Fruit fly (Drosophila melanogaster) whole organism, prepupa: Measurements from ENCODE around the gene CG4186.

Source experiments
- Blimp-1 ChIP-seq: fragments of 200-800 bp; sonication (Bioruptor generic); optimal IDR thresholded peaks from 3 replicates; lab custom pipeline; 2017; ENCODE audit warnings: missing biosample characterization, missing genetic modification characterization, mild to moderate bottlenecking, moderate library complexity, missing genetic modification reagents
- CG10631 ChIP-seq: fragments of 200-800 bp; sonication (Bioruptor generic); optimal IDR thresholded peaks from 2 replicates; lab custom pipeline; 2016; ENCODE audit warnings: missing biosample characterization, missing genetic modification characterization
- CG10669 ChIP-seq: fragments of 200-800 bp; sonication (Bioruptor generic); optimal IDR thresholded peaks from 3 replicates; lab custom pipeline; 2018; ENCODE audit warnings: missing biosample characterization, mild to moderate bottlenecking, missing genetic modification characterization, moderate library complexity
- CG11294 ChIP-seq: fragments of 200-800 bp; sonication (Bioruptor generic); IDR thresholded peaks from 2 replicates; pipeline ENCODE4 v1.3.6; 2022; ENCODE audit warnings: missing biosample characterization, missing genetic modification characterization
- CG11762 ChIP-seq: fragments of 200-800 bp; sonication (Bioruptor generic); optimal IDR thresholded peaks from 3 replicates; lab custom pipeline; 2016; ENCODE audit warnings: missing biosample characterization, missing genetic modification characterization; ENCODE audit not compliant: insufficient read depth
- CG11902 ChIP-seq: fragments of 200-800 bp; sonication (Bioruptor generic); optimal IDR thresholded peaks from 3 replicates; lab custom pipeline; 2016; ENCODE audit warnings: missing biosample characterization, missing genetic modification characterization
- CG15336 ChIP-seq: fragments of 200-800 bp; sonication (Bioruptor generic); IDR thresholded peaks from 2 replicates; pipeline ENCODE4 v1.3.6; 2022; ENCODE audit warnings: missing biosample characterization, missing genetic modification characterization
- CG16779 ChIP-seq: fragments of 200-800 bp; sonication (Bioruptor generic); optimal IDR thresholded peaks from 3 replicates; lab custom pipeline; 2017; ENCODE audit warnings: missing biosample characterization, mild to moderate bottlenecking, missing genetic modification characterization
- CG3032 ChIP-seq: fragments of 200-800 bp; optimal IDR thresholded peaks from 2 replicates; lab custom pipeline; 2019; ENCODE audit warnings: missing biosample characterization, mild to moderate bottlenecking, missing genetic modification characterization, moderate library complexity
- CG31627 ChIP-seq: fragments of 200-800 bp; sonication (Bioruptor generic); optimal IDR thresholded peaks from 3 replicates; lab custom pipeline; 2016; ENCODE audit warnings: missing biosample characterization, missing genetic modification characterization
- CG32006 ChIP-seq: fragments of 200-800 bp; sonication (Bioruptor generic); optimal IDR thresholded peaks from 3 replicates; lab custom pipeline; 2017; ENCODE audit warnings: missing biosample characterization, mild to moderate bottlenecking, missing genetic modification characterization
- CG34406 ChIP-seq: fragments of 200-800 bp; sonication (Bioruptor generic); optimal IDR thresholded peaks from 3 replicates; lab custom pipeline; 2016; ENCODE audit warnings: missing biosample characterization, missing genetic modification characterization
- CG3919 ChIP-seq: fragments of 200-800 bp; sonication (Bioruptor generic); optimal IDR thresholded peaks from 3 replicates; lab custom pipeline; 2016; ENCODE audit warnings: missing biosample characterization, missing genetic modification characterization
- CG6163 ChIP-seq: fragments of 200-800 bp; sonication (Bioruptor generic); IDR thresholded peaks from 3 replicates; pipeline ENCODE4 v1.3.6; 2022; ENCODE audit warnings: missing biosample characterization, missing genetic modification characterization
- CG6792 ChIP-seq: fragments of 200-800 bp; sonication (Bioruptor generic); optimal IDR thresholded peaks from 3 replicates; lab custom pipeline; 2016; ENCODE audit warnings: missing biosample characterization, missing genetic modification characterization
- CG6808 ChIP-seq: fragments of 200-800 bp; sonication (Bioruptor generic); optimal IDR thresholded peaks from 3 replicates; lab custom pipeline; 2017; ENCODE audit warnings: missing biosample characterization, missing genetic modification characterization, mild to moderate bottlenecking, moderate library complexity, missing genetic modification reagents
- CG6854 ChIP-seq: fragments of 200-800 bp; sonication (Bioruptor generic); optimal IDR thresholded peaks from 2 replicates; lab custom pipeline; 2017; ENCODE audit warnings: missing biosample characterization, mild to moderate bottlenecking, missing genetic modification characterization
- CG7368 ChIP-seq: fragments of 200-800 bp; sonication (Bioruptor generic); optimal IDR thresholded peaks from 3 replicates; lab custom pipeline; 2016; ENCODE audit warnings: missing biosample characterization, missing genetic modification characterization
- CG8119 ChIP-seq: fragments of 200-800 bp; sonication (Bioruptor generic); IDR thresholded peaks from 3 replicates; pipeline ENCODE4 v1.3.6; 2022; ENCODE audit warnings: missing biosample characterization, missing genetic modification characterization
- Eip75B ChIP-seq: fragments of 200-800 bp; sonication (Bioruptor generic); optimal IDR thresholded peaks from 3 replicates; lab custom pipeline; 2016; ENCODE audit warnings: missing biosample characterization, missing genetic modification characterization
- Eip78C ChIP-seq: fragments of 200-800 bp; sonication (Bioruptor generic); peaks from one replicate; lab custom pipeline; 2016; ENCODE audit warnings: missing biosample characterization, missing genetic modification characterization
- Ets21C ChIP-seq: fragments of 200-800 bp; sonication (Bioruptor generic); optimal IDR thresholded peaks from 3 replicates; lab custom pipeline; 2016; ENCODE audit warnings: missing biosample characterization, missing genetic modification characterization
- Ets96B ChIP-seq: fragments of 200-800 bp; optimal IDR thresholded peaks from 2 replicates; lab custom pipeline; 2019; ENCODE audit warnings: missing biosample characterization, mild to moderate bottlenecking, missing genetic modification characterization, moderate library complexity
- Gug ChIP-seq: fragments of 200-800 bp; sonication (Bioruptor generic); IDR thresholded peaks from 2 replicates; pipeline ENCODE4 v1.3.6; 2022; ENCODE audit warnings: missing biosample characterization, missing genetic modification characterization
- Hr38 ChIP-seq: sonication (Bioruptor generic); optimal IDR thresholded peaks from 2 replicates; lab custom pipeline; 2016; ENCODE audit warnings: missing biosample characterization, missing genetic modification characterization
- Hr39 ChIP-seq: fragments of 200-800 bp; sonication (Bioruptor generic); optimal IDR thresholded peaks from 2 replicates; lab custom pipeline; 2016; ENCODE audit warnings: missing biosample characterization, missing genetic modification characterization
- Hr4 ChIP-seq: fragments of 200-800 bp; sonication (Bioruptor generic); optimal IDR thresholded peaks from 3 replicates; lab custom pipeline; 2016; ENCODE audit warnings: missing biosample characterization, missing genetic modification characterization
- Lpt ChIP-seq: fragments of 200-800 bp; sonication (Bioruptor generic); optimal IDR thresholded peaks from 3 replicates; lab custom pipeline; 2016; ENCODE audit warnings: missing biosample characterization, missing genetic modification characterization
- Smox ChIP-seq: fragments of 200-800 bp; sonication (Bioruptor generic); optimal IDR thresholded peaks from 3 replicates; lab custom pipeline; 2016; ENCODE audit warnings: missing biosample characterization, missing genetic modification characterization
- Sox102F ChIP-seq: fragments of 200-800 bp; sonication (Bioruptor generic); optimal IDR thresholded peaks from 2 replicates; lab custom pipeline; 2016; ENCODE audit warnings: missing biosample characterization, mild to moderate bottlenecking, missing genetic modification characterization
- Sox14 ChIP-seq: fragments of 200-800 bp; sonication (Bioruptor generic); optimal IDR thresholded peaks from 3 replicates; lab custom pipeline; 2016; ENCODE audit warnings: missing biosample characterization, missing genetic modification characterization
- Sox15 ChIP-seq: fragments of 200-800 bp; sonication (Bioruptor generic); optimal IDR thresholded peaks from 3 replicates; lab custom pipeline; 2016; ENCODE audit warnings: missing biosample characterization, missing genetic modification characterization
- achi ChIP-seq: fragments of 200-800 bp; sonication (Bioruptor generic); optimal IDR thresholded peaks from 3 replicates; lab custom pipeline; 2016; ENCODE audit warnings: missing biosample characterization, missing genetic modification characterization
- acj6 ChIP-seq: fragments of 200-800 bp; sonication (Bioruptor generic); optimal IDR thresholded peaks from 3 replicates; lab custom pipeline; 2016; ENCODE audit warnings: missing biosample characterization, missing genetic modification characterization
- cyc ChIP-seq: fragments of 200-800 bp; sonication (Bioruptor generic); optimal IDR thresholded peaks from 3 replicates; lab custom pipeline; 2016; ENCODE audit warnings: missing biosample characterization, missing genetic modification characterization
- dac ChIP-seq: fragments of 200-800 bp; sonication (Bioruptor generic); optimal IDR thresholded peaks from 2 replicates; lab custom pipeline; 2017; ENCODE audit warnings: missing biosample characterization, mild to moderate bottlenecking, missing genetic modification characterization
- eg ChIP-seq: fragments of 200-800 bp; sonication (Bioruptor generic); IDR thresholded peaks from 3 replicates; pipeline ENCODE4 v1.3.6; 2022; ENCODE audit warnings: missing biosample characterization, missing genetic modification characterization
- fd59A ChIP-seq: fragments of 200-800 bp; sonication (Bioruptor generic); optimal IDR thresholded peaks from 2 replicates; lab custom pipeline; 2017; ENCODE audit warnings: missing biosample characterization, mild to moderate bottlenecking, missing genetic modification characterization, missing genetic modification reagents
- pdm3 ChIP-seq: fragments of 200-800 bp; sonication (Bioruptor generic); optimal IDR thresholded peaks from 3 replicates; lab custom pipeline; 2016; ENCODE audit warnings: missing biosample characterization, missing genetic modification characterization
- salr ChIP-seq, 2 experiments: fragments of 200-800 bp; sonication (Bioruptor generic); optimal IDR thresholded peaks; 3 replicates each; lab custom pipeline; 2016 to 2018; ENCODE audit warnings: missing biosample characterization in 2 of 2, missing genetic modification characterization in 2 of 2, mild to moderate bottlenecking in 1 of 2
- spab ChIP-seq: fragments of 200-800 bp; sonication (Bioruptor generic); optimal IDR thresholded peaks from 2 replicates; lab custom pipeline; 2017; ENCODE audit warnings: missing biosample characterization, mild to moderate bottlenecking, missing genetic modification characterization, missing genetic modification reagents
- ss ChIP-seq, 2 experiments: fragments of 200-800 bp; sonication (Bioruptor generic); optimal IDR thresholded peaks; 2 replicates in 1 of 2; 3 replicates in 1 of 2; lab custom pipeline; 2017 to 2018; ENCODE audit warnings: mild to moderate bottlenecking in 2 of 2, missing biosample characterization in 2 of 2, missing genetic modification characterization in 2 of 2, moderate library complexity in 1 of 2
- vri ChIP-seq: fragments of 200-800 bp; sonication (Bioruptor generic); optimal IDR thresholded peaks from 3 replicates; lab custom pipeline; 2016; ENCODE audit warnings: missing biosample characterization, mild to moderate bottlenecking, missing genetic modification characterization

Gene CG4186

DNA sequence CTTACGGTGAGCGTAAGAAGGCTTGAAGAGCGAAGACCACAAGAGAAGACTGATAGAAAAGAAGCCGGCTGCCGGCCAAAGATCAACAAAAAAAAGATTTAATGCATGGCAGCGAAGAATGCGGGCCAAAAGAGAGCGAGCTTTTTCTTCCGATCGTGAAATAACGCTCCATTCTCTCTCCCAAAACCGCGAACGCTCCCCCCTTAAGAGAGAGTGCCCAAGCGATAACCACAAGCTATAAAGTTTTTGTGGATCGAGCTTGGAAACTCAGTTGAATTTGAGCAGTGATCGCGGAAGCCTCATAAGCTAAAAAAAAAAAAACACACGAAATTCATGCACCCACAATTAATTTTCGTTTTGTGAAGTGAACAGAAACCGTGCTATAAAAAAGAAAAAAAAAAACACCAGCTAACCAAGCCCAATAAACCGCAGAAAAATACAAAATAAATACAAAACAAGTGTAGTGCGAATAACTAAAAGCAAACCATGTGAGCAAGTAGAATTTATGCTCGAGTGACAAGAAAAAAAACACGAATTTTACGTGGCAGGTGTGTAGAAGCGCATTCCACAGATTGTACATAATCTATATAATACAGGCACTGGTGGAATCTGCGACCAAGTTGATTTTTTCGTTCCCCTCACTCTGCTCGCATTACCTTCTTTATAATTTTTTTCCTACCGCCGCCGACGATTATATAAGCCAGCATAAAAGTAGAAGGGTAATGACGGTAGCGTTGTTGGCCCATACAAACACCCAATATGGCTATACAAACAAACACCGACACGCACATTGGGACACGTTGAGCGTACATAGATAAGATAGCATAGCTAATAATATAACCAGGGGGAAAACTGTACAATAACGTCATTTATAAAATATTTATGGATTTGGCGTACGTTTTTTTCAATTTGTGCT lies 38.8 kb upstream of the CG4186 start, which contains the start of gene CG13252 (continued):
- no peak for TF ChIP-seq Hr39 (GFP tag; lab: Kevin White, UChicago)
- peak; percentile 38 for TF ChIP-seq Sox102F (GFP tag; lab: Kevin White, UChicago)
- TF ChIP-seq CG15336, result peak; percentile 44; the same call in 1 of the 2 replicates

DNA sequence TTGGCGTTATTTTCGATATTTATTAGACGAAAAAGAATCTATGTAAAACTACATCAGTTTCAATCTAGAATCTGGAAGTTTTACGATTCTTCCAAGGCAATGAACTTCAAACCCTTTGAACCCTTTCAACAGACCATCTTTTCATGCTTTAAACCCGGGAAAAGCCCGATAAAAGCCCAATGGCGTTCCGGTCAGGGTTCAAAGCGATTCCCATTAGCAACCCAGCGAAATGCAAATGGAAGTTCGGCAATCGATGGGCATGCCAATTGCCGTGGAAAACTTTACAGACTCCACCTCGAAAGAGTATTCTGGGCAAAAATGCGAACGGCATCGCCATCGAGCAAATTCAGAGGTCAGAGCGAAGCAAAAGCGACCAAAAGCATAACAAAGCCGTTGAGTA lies 36.9 kb upstream of the CG4186 start:
- TF ChIP-seq CG31627 (GFP tag; lab: Kevin White, UChicago) (peak; percentile 7), CG11902 (GFP tag; lab: Kevin White, UChicago) (no peak), eg (GFP tag; lab: Robert Waterston, UW) (no peak), CG10631 (GFP tag; lab: Kevin White, UChicago) (peak; percentile 1), ss (GFP tag; optimal IDR thresholded peaks at IDR 0.05; lab: Kevin White, UChicago) (peak in 1 of 2 experiments; percentile 21), Lpt (no peak), CG3919 (GFP tag; lab: Kevin White, UChicago) (no peak), Hr39 (GFP tag; lab: Kevin White, UChicago) (no peak), CG8119 (GFP tag; lab: Robert Waterston, UW) (peak; percentile 22; the same call in 1 of the 3 replicates), CG3032 (no peak), Eip78C (GFP tag; lab: Kevin White, UChicago) (peak; percentile 52), pdm3 (GFP tag; lab: Kevin White, UChicago) (no peak), acj6 (GFP tag; lab: Kevin White, UChicago) (peak; percentile 30), CG15336 (no peak), vri (GFP tag; lab: Kevin White, UChicago) (no peak), CG32006 (peak; percentile 32), Hr4 (GFP tag; lab: Kevin White, UChicago) (no peak), CG6163 (GFP tag; lab: Robert Waterston, UW) (no peak), CG7368 (GFP tag; lab: Kevin White, UChicago) (no peak), achi (GFP tag; lab: Kevin White, UChicago) (no peak), fd59A (GFP tag; lab: Kevin White, UChicago) (no peak), CG16779 (tag; lab: Kevin White, UChicago) (no peak), cyc (GFP tag; lab: Kevin White, UChicago) (peak; percentile 19)

DNA sequence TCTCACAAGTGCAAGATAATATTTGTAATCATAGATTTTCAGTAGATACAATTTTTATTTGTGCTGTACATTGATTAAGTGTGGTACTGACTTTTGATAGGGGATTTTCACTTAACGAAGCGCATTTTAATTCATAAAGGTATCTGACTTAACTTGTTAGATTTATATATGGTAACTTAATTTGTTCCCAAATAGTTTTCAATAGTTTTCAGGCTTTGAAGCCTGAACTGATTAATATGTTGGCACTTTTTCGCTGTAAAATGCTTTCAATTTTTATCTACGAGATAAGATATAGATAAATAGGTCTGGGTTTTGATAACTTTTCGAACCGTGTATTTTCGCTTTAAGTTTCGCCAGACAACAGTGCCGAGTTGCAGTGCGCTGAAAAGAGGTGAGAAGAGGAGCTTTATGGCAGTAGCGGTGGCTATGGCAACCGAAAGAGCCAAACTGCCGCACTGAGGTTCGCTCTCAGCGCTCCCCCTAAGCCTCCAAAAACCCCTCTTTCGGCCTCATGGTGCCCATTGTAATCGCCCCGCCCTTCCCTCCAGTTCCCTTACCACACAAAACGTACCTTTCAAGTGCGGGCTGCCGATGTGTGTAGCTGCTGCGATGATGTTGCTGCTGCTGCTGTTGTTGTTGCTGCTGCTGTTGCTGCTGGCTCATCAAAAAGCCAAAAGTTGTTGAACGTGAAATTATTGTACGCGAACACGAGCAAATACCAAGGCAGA lies 35.7 kb upstream of the CG4186 start:
- TF ChIP-seq dac (GFP tag; lab: Kevin White, UChicago), result no peak
- no peak for TF ChIP-seq CG6808 (GFP tag; lab: Kevin White, UChicago)
- TF ChIP-seq Ets96B (tag; lab: Kevin White, UChicago), result no peak
- no peak for TF ChIP-seq achi (GFP tag; lab: Kevin White, UChicago)
- TF ChIP-seq CG11762 (GFP tag; lab: Kevin White, UChicago), result no peak
- TF ChIP-seq fd59A (GFP tag; lab: Kevin White, UChicago), result no peak
- TF ChIP-seq Sox14 (GFP tag; lab: Kevin White, UChicago), result peak; percentile 18
- TF ChIP-seq Smox (GFP tag; lab: Kevin White, UChicago), result no peak
- TF ChIP-seq CG3032, result no peak
- TF ChIP-seq CG11294 (GFP tag; lab: Robert Waterston, UW), result no peak
- no peak for TF ChIP-seq Ets21C (GFP tag; lab: Kevin White, UChicago)
- 0 out of 3 replicates have a peak, but pooled peaks have one; percentile 24 for TF ChIP-seq eg (GFP tag; lab: Robert Waterston, UW)
- TF ChIP-seq Blimp-1, result no peak
- TF ChIP-seq CG6854 (GFP tag; lab: Kevin White, UChicago), result peak; percentile 65
- TF ChIP-seq CG34406 (GFP tag; lab: Kevin White, UChicago), result peak; percentile 14
- no peak for TF ChIP-seq CG16779 (tag; lab: Kevin White, UChicago)
- TF ChIP-seq Hr38 (GFP tag; lab: Kevin White, UChicago), result no peak
- no peak for TF ChIP-seq Gug (GFP tag; lab: Robert Waterston, UW)
- peak; percentile 51 for TF ChIP-seq CG32006
- TF ChIP-seq spab (GFP tag; lab: Kevin White, UChicago), result no peak
- no peak for TF ChIP-seq Eip75B (GFP tag; lab: Kevin White, UChicago)
- no peak for TF ChIP-seq salr (GFP tag; optimal IDR thresholded peaks at IDR 0.05; lab: Kevin White, UChicago)
- no peak for TF ChIP-seq CG10669 (GFP tag; lab: Kevin White, UChicago)
- peak; percentile 76 for TF ChIP-seq Eip78C (GFP tag; lab: Kevin White, UChicago)
- TF ChIP-seq pdm3 (GFP tag; lab: Kevin White, UChicago), result peak; percentile 1
- peak; percentile 42 for TF ChIP-seq acj6 (GFP tag; lab: Kevin White, UChicago)
- TF ChIP-seq CG8119 (GFP tag; lab: Robert Waterston, UW), result 0 out of 3 replicates have a peak, but pooled peaks have one; percentile 25
- TF ChIP-seq CG6792, result no peak
- TF ChIP-seq Sox15 (GFP tag; lab: Kevin White, UChicago), result no peak
- TF ChIP-seq vri (GFP tag; lab: Kevin White, UChicago), result no peak
